Worm (Caenorhabditis elegans): ENCODE measurements around the gene T28A8.3.
A peak's percentile ranks its signal among the peaks of the same experiment; 100 is the strongest.

The T28A8.3 gene

ce11 chrIII:13526702-13527101, 20.9 kb downstream of the T28A8.3 start:
- TF ChIP-seq unc-39 (tag; optimal IDR thresholded peaks at IDR 0.05) (no peak), fkh-10 (GFP tag; optimal IDR thresholded peaks at IDR 0.05) (peak; percentile 16)

- TF ChIP-seq nhr-28 (tag; optimal IDR thresholded peaks at IDR 0.05) (no peak), mml-1 (tag; optimal IDR thresholded peaks at IDR 0.05) (no peak), pha-4 (tag; optimal IDR thresholded peaks at IDR 0.05) (peak; percentile 63), nhr-25 (tag; optimal IDR thresholded peaks at IDR 0.05) (no peak), ama-1 (optimal IDR thresholded peaks at IDR 0.05) (peak; percentile 23), ZK546.5 (tag; optimal IDR thresholded peaks at IDR 0.05) (no peak), nhr-76 (tag; optimal IDR thresholded peaks at IDR 0.05) (no peak), nhr-237 (tag; optimal IDR thresholded peaks at IDR 0.05) (no peak), elt-3 (tag; optimal IDR thresholded peaks at IDR 0.05) (no peak), aly-2 (tag; optimal IDR thresholded peaks at IDR 0.05) (no peak), daf-12 (tag; optimal IDR thresholded peaks at IDR 0.05) (no peak), lin-39 (tag; optimal IDR thresholded peaks at IDR 0.05) (no peak), snpc-4 (tag; optimal IDR thresholded peaks at IDR 0.05) (no peak), elt-2 (tag; optimal IDR thresholded peaks at IDR 0.05) (peak; percentile 38), jun-1 (tag; optimal IDR thresholded peaks at IDR 0.05) (no peak), nhr-23 (tag; optimal IDR thresholded peaks at IDR 0.05) (no peak), nhr-77 (tag; optimal IDR thresholded peaks at IDR 0.05) (no peak), fos-1 (tag; optimal IDR thresholded peaks at IDR 0.05) (no peak), lin-15B (tag; optimal IDR thresholded peaks at IDR 0.05) (peak; percentile 3), R02D3.7 (tag; optimal IDR thresholded peaks at IDR 0.05) (no peak), nhr-67 (tag; optimal IDR thresholded peaks at IDR 0.05) (no peak), elt-1 (tag; optimal IDR thresholded peaks at IDR 0.05) (no peak), nhr-43 (tag; optimal IDR thresholded peaks at IDR 0.05; ENCODE audit: poor library complexity, severe bottlenecking) (no peak), unc-62 (GFP tag; optimal IDR thresholded peaks at IDR 0.05) (no peak), egl-27 (tag; optimal IDR thresholded peaks at IDR 0.05) (no peak), nhr-12 (tag; optimal IDR thresholded peaks at IDR 0.05) (no peak), unc-39 (tag; optimal IDR thresholded peaks at IDR 0.05) (no peak), skn-1 (tag; optimal IDR thresholded peaks at IDR 0.05) (no peak), pqm-1 (tag; optimal IDR thresholded peaks at IDR 0.05) (peak; percentile 31), eor-1 (tag; optimal IDR thresholded peaks at IDR 0.05) (no peak)
Observed at ce11 chrIII:13527424-13528097, 21.7 kb downstream of the T28A8.3 start, which contains the start of gene lron-13. Gene lron-13, plus strand, starts transcription at chrIII:13527438.

- TF ChIP-seq nhr-28 (tag; optimal IDR thresholded peaks at IDR 0.05), result no peak
- no peak for TF ChIP-seq daf-12 (tag; optimal IDR thresholded peaks at IDR 0.05)
- TF ChIP-seq ceh-16 (tag; optimal IDR thresholded peaks at IDR 0.05), result no peak
- TF ChIP-seq eor-1 (tag; optimal IDR thresholded peaks at IDR 0.05), result no peak
- TF ChIP-seq ceh-28 (tag; optimal IDR thresholded peaks at IDR 0.05), result no peak
- TF ChIP-seq nfya-1 (tag; optimal IDR thresholded peaks at IDR 0.05; ENCODE audit: insufficient read depth), result no peak
- no peak for TF ChIP-seq fkh-10 (GFP tag; optimal IDR thresholded peaks at IDR 0.05)
- TF ChIP-seq nhr-67 (tag; optimal IDR thresholded peaks at IDR 0.05), result no peak
- TF ChIP-seq nhr-43 (tag; optimal IDR thresholded peaks at IDR 0.05; ENCODE audit: poor library complexity, severe bottlenecking), result no peak
- no peak for TF ChIP-seq sea-2 (GFP tag; optimal IDR thresholded peaks at IDR 0.05)
- no peak for TF ChIP-seq nhr-23 (tag; optimal IDR thresholded peaks at IDR 0.05)
- no peak for TF ChIP-seq snpc-4 (tag; optimal IDR thresholded peaks at IDR 0.05)
- TF ChIP-seq pqm-1 (tag; optimal IDR thresholded peaks at IDR 0.05), result peak; percentile 19
- no peak for TF ChIP-seq fos-1 (tag; optimal IDR thresholded peaks at IDR 0.05)
- TF ChIP-seq lin-39 (tag; optimal IDR thresholded peaks at IDR 0.05), result no peak
- TF ChIP-seq unc-62 (GFP tag; optimal IDR thresholded peaks at IDR 0.05), result no peak
- TF ChIP-seq elt-2 (tag; optimal IDR thresholded peaks at IDR 0.05), result peak; percentile 43
- no peak for TF ChIP-seq nhr-77 (tag; optimal IDR thresholded peaks at IDR 0.05)
- TF ChIP-seq lin-15B (tag; optimal IDR thresholded peaks at IDR 0.05), result no peak
- TF ChIP-seq pha-4 (tag; optimal IDR thresholded peaks at IDR 0.05), result peak; percentile 71
- TF ChIP-seq egl-5 (tag; optimal IDR thresholded peaks at IDR 0.05), result no peak
- TF ChIP-seq zag-1 (tag; optimal IDR thresholded peaks at IDR 0.05), result no peak
- TF ChIP-seq elt-1 (tag; optimal IDR thresholded peaks at IDR 0.05), result no peak
- no peak for TF ChIP-seq ama-1 (optimal IDR thresholded peaks at IDR 0.05)
- no peak for TF ChIP-seq R02D3.7 (tag; optimal IDR thresholded peaks at IDR 0.05)
- no peak for TF ChIP-seq nhr-12 (tag; optimal IDR thresholded peaks at IDR 0.05)
- no peak for TF ChIP-seq nhr-11 (tag; optimal IDR thresholded peaks at IDR 0.05)
Observed at ce11 chrIII:13528513-13529249, 22.9 kb downstream of the T28A8.3 start.
